Worm (Caenorhabditis elegans) whole organism, L4/young adult: ENCODE data around the gene glrx-22.

ENCODE experiments used
- W03F9.2 ChIP-seq: fragments of 150-350 bp; optimal IDR thresholded peaks from 2 replicates; lab custom pipeline; 2014; ENCODE audit warnings: missing biosample characterization, missing genetic modification characterization
- dao-5 ChIP-seq: sonication (generic microtip); optimal IDR thresholded peaks from 2 replicates; lab custom pipeline; 2016; ENCODE audit warnings: missing genotype, missing genetic modification characterization, moderate library complexity, missing compliant biosample characterization
- him-1 ChIP-seq: sonication (generic microtip); optimal IDR thresholded peaks from 2 replicates; lab custom pipeline; 2016; ENCODE audit warnings: missing genotype, missing genetic modification reagents, missing genetic modification characterization, missing compliant biosample characterization

glrx-22 gene

ce11 chrIV:8164515-8164914 lies 36.5 kb downstream of the glrx-22 start:
- TF ChIP-seq him-1 (tag; lab: Kevin White, UChicago), result no peak
- TF ChIP-seq dao-5 (tag; lab: Kevin White, UChicago), result no peak
- TF ChIP-seq W03F9.2 (tag; lab: Kevin White, UChicago), result no peak

DNA sequence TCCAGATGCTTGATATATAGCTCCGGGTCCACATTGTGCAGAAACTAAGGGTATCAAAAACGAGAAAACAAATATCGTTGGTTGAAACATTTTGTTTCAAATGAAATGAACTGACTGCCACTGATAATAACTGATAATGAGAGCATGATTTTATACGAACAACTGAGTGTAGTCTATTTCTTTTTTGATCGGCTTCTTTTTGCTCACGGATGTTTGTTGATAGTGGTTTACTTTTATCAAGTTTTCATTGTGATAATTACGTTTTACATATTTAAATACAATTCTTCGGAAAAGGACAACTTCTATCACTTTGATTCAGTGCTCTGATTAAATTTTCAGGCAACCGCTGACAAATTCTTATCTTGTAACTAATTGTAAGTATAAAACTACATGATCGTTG lies 37.3 kb downstream of the glrx-22 start, which contains the start of gene clec-51:
Gene clec-51, minus strand, starts transcription at position 114 of the 400 bp plus-strand sequence.
- TF ChIP-seq dao-5 (tag; lab: Kevin White, UChicago) (no peak), W03F9.2 (tag; lab: Kevin White, UChicago) (no peak), him-1 (tag; lab: Kevin White, UChicago) (no peak)

ce11 chrIV:8161774-8162173 lies 39.3 kb downstream of the glrx-22 start:
- no peak for TF ChIP-seq him-1 (tag; lab: Kevin White, UChicago)
- no peak for TF ChIP-seq W03F9.2 (tag; lab: Kevin White, UChicago)
- TF ChIP-seq dao-5 (tag; lab: Kevin White, UChicago), result no peak

- TF ChIP-seq him-1 (tag; lab: Kevin White, UChicago) (no peak), dao-5 (tag; lab: Kevin White, UChicago) (no peak), W03F9.2 (tag; lab: Kevin White, UChicago) (no peak)
Observed at ce11 chrIV:8159995-8160394, 41.0 kb downstream of the glrx-22 start.

- TF ChIP-seq W03F9.2 (tag; lab: Kevin White, UChicago) (no peak), him-1 (tag; lab: Kevin White, UChicago) (no peak), dao-5 (tag; lab: Kevin White, UChicago) (no peak)
Observed at ce11 chrIV:8159087-8159486, 41.9 kb downstream of the glrx-22 start, which contains the start of gene faah-1. Gene faah-1 (plus strand): TSS chrIV:8159387.

DNA sequence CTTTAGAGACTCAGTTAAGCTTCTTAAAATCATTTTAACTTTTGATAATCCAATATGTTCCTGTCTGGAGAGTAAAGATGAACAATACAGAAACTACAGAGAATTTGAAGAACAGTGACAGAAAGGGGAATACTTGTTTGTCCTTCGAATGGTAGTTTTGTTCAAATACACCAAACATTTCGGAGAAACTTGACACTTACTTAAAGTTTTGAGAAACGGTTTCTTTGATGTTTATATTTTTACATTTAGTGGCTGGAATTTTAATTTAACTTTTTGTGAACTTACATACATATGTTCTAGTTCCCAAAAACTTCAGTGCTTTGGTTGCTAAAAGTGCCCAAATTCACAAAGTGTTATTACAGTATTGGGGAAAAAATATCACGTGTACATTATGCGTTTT lies 43.9 kb downstream of the glrx-22 start, which contains the start of gene B0218.5:
Gene B0218.5, minus strand, starts transcription at position 101 of the 400 bp plus-strand sequence.
- TF ChIP-seq dao-5 (tag; lab: Kevin White, UChicago) (no peak), him-1 (tag; lab: Kevin White, UChicago) (no peak), W03F9.2 (tag; lab: Kevin White, UChicago) (no peak)

DNA sequence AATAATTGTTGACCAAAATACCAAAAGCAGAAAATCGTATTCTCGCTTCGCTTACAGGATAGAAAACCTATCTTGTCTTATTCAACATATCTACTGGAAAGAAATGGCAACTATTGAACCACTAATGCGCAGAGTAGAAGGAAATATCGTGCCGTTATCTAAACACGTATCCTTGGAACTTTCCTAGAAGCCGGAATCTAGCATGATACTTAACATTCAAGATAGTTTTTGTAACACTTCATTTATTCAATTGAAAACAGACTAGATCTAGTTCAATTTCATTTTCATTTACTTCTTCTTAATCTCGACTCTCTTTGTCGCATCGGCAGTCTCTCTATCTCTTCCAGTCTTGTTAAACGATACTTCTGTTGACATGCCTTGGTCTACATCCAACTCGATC lies 46.1 kb downstream of the glrx-22 start:
- TF ChIP-seq dao-5 (tag; lab: Kevin White, UChicago) (no peak), him-1 (tag; lab: Kevin White, UChicago) (no peak), W03F9.2 (tag; lab: Kevin White, UChicago) (no peak)

- TF ChIP-seq dao-5 (tag; lab: Kevin White, UChicago), result no peak
- no peak for TF ChIP-seq W03F9.2 (tag; lab: Kevin White, UChicago)
- TF ChIP-seq him-1 (tag; lab: Kevin White, UChicago), result no peak
Observed at ce11 chrIV:8153163-8153562, 47.9 kb downstream of the glrx-22 start.

- no peak for TF ChIP-seq dao-5 (tag; lab: Kevin White, UChicago)
- TF ChIP-seq W03F9.2 (tag; lab: Kevin White, UChicago), result no peak
- TF ChIP-seq him-1 (tag; lab: Kevin White, UChicago), result no peak
Observed at ce11 chrIV:8152688-8153087, 48.3 kb downstream of the glrx-22 start.

ce11 chrIV:8152145-8152544 lies 48.9 kb downstream of the glrx-22 start, which contains the start of gene faah-2:
Gene faah-2 (plus strand): TSS chrIV:8152445.
- TF ChIP-seq him-1 (tag; lab: Kevin White, UChicago), result no peak
- no peak for TF ChIP-seq W03F9.2 (tag; lab: Kevin White, UChicago)
- no peak for TF ChIP-seq dao-5 (tag; lab: Kevin White, UChicago)

- TF ChIP-seq dao-5 (tag; lab: Kevin White, UChicago), result no peak
- TF ChIP-seq him-1 (tag; lab: Kevin White, UChicago), result no peak
- TF ChIP-seq W03F9.2 (tag; lab: Kevin White, UChicago), result no peak
Observed at ce11 chrIV:8151721-8152120, 49.3 kb downstream of the glrx-22 start.
